Worm (Caenorhabditis elegans) whole organism, L4 larva: ENCODE data around the gene talp-3.

Experiments used
- R02D3.7 ChIP-seq: fragments of 150-350 bp; sonication (generic microtip); optimal IDR thresholded peaks from 3 replicates; lab custom pipeline; 2014; ENCODE audit warnings: missing biosample characterization, missing genetic modification characterization
- Y105C5A.15 ChIP-seq: fragments of 200-800 bp; sonication (Bioruptor generic); IDR thresholded peaks from 2 replicates; pipeline ENCODE4 v1.3.6; 2022; ENCODE audit warnings: missing genetic modification characterization, missing compliant biosample characterization
- Y48G9A.11 ChIP-seq: fragments of 200-800 bp; sonication (Bioruptor generic); IDR thresholded peaks from 2 replicates; pipeline ENCODE4 v1.3.6; 2022; ENCODE audit warnings: missing genetic modification reagents, missing genetic modification characterization, missing compliant biosample characterization
- ZK337.2 ChIP-seq: fragments of 200-800 bp; sonication (Bioruptor generic); IDR thresholded peaks from 2 replicates; pipeline ENCODE4 v1.3.6; 2022; ENCODE audit warnings: missing genetic modification reagents, missing genetic modification characterization, missing compliant biosample characterization
- aha-1 ChIP-seq: fragments of 150-350 bp; peaks from one replicate; lab custom pipeline; 2014; ENCODE audit warnings: missing biosample characterization, missing genetic modification characterization
- aly-2 ChIP-seq: sonication (generic microtip); optimal IDR thresholded peaks from 2 replicates; lab custom pipeline; 2018; ENCODE audit warnings: missing biosample characterization, missing genetic modification characterization
- ceh-20 ChIP-seq: fragments of 200-800 bp; sonication (Bioruptor generic); IDR thresholded peaks from 2 replicates; pipeline ENCODE4 v1.3.6; 2022; ENCODE audit warnings: missing genetic modification reagents, missing genetic modification characterization, missing compliant biosample characterization
- ceh-28 ChIP-seq: fragments of 150-350 bp; optimal IDR thresholded peaks from 2 replicates; lab custom pipeline; 2014; ENCODE audit warnings: missing biosample characterization, missing genetic modification reagents, missing genetic modification characterization
- ceh-44 ChIP-seq: fragments of 200-800 bp; sonication (Bioruptor generic); IDR thresholded peaks from 2 replicates; pipeline ENCODE4 v1.3.6; 2022; ENCODE audit warnings: missing genetic modification reagents, missing genetic modification characterization, missing compliant biosample characterization
- daf-12 ChIP-seq: fragments of 150-350 bp; optimal IDR thresholded peaks from 2 replicates; lab custom pipeline; 2014; ENCODE audit warnings: missing biosample characterization, missing genetic modification reagents, missing genetic modification characterization
- daf-16 ChIP-seq, 3 experiments: sonication (generic microtip); optimal IDR thresholded peaks; 2 replicates each; lab custom pipeline; 2016 to 2017; ENCODE audit warnings: missing genetic modification characterization in 3 of 3, missing genetic modification reagents in 3 of 3, mild to moderate bottlenecking in 2 of 3, missing compliant biosample characterization in 2 of 3, missing biosample characterization in 1 of 3, moderate library complexity in 1 of 3
- dmd-6 ChIP-seq: fragments of 200-800 bp; sonication (Bioruptor generic); IDR thresholded peaks from 2 replicates; pipeline ENCODE4 v1.3.6; 2022; ENCODE audit warnings: missing genetic modification reagents, missing genetic modification characterization, missing compliant biosample characterization
- dpl-1 ChIP-seq: fragments of 150-350 bp; optimal IDR thresholded peaks from 2 replicates; lab custom pipeline; 2014; ENCODE audit warnings: missing biosample characterization, missing genetic modification reagents, missing genetic modification characterization
- dve-1 ChIP-seq: sonication (generic microtip); optimal IDR thresholded peaks from 2 replicates; lab custom pipeline; 2017; ENCODE audit warnings: antibody characterized with exemption, mild to moderate bottlenecking, missing genetic modification characterization, missing compliant biosample characterization; ENCODE audit not compliant: insufficient read depth
- egl-43 ChIP-seq: fragments of 200-800 bp; sonication (Bioruptor generic); IDR thresholded peaks from 2 replicates; pipeline ENCODE4 v1.3.6; 2022; ENCODE audit warnings: missing genetic modification reagents, missing genetic modification characterization, missing compliant biosample characterization
- fos-1 ChIP-seq: fragments of 150-350 bp; optimal IDR thresholded peaks from 2 replicates; lab custom pipeline; 2014; ENCODE audit warnings: missing biosample characterization, missing genetic modification characterization
- hlh-30 ChIP-seq: sonication (generic microtip); optimal IDR thresholded peaks from 2 replicates; lab custom pipeline; 2017; ENCODE audit warnings: antibody characterized with exemption, mild to moderate bottlenecking, missing genetic modification characterization, missing compliant biosample characterization; ENCODE audit not compliant: insufficient read depth
- madf-5 ChIP-seq, 2 experiments: fragments of 200-800 bp; sonication (Bioruptor generic); IDR thresholded peaks; 2 replicates each; pipeline ENCODE4 v1.3.6; 2022; ENCODE audit warnings: missing compliant biosample characterization in 2 of 2, missing genetic modification characterization in 2 of 2
- mdl-1 ChIP-seq, 2 experiments: fragments of 150-350 bp in 1 of 2; sonication (generic microtip) in 1 of 2; optimal IDR thresholded peaks; 2 replicates each; lab custom pipeline; 2014 to 2017; ENCODE audit warnings: missing biosample characterization in 2 of 2, missing genetic modification characterization in 2 of 2
- mep-1 ChIP-seq: fragments of 150-350 bp; sonication (generic microtip); optimal IDR thresholded peaks from 3 replicates; lab custom pipeline; 2014; ENCODE audit warnings: missing biosample characterization, missing genetic modification characterization
- mxl-2 ChIP-seq: fragments of 200-800 bp; sonication (Bioruptor generic); conservative IDR thresholded peaks from 2 replicates; pipeline ENCODE4 v1.3.6; 2022; ENCODE audit warnings: missing genetic modification reagents, missing genetic modification characterization, missing compliant biosample characterization
- mxl-3 ChIP-seq: fragments of 200-800 bp; sonication (Bioruptor generic); optimal IDR thresholded peaks from 2 replicates; lab custom pipeline; 2018; ENCODE audit warnings: mild to moderate bottlenecking, missing genetic modification characterization, missing compliant biosample characterization
- nhr-25 ChIP-seq: sonication (generic microtip); optimal IDR thresholded peaks from 2 replicates; lab custom pipeline; 2017; ENCODE audit warnings: missing genetic modification characterization, mild to moderate bottlenecking, missing compliant biosample characterization, antibody characterized with exemption, moderate library complexity, borderline replicate concordance; ENCODE audit not compliant: insufficient read depth
- nhr-28 ChIP-seq: fragments of 150-350 bp; optimal IDR thresholded peaks from 2 replicates; lab custom pipeline; 2014; ENCODE audit warnings: missing biosample characterization, missing genetic modification characterization
- nhr-41 ChIP-seq: fragments of 200-800 bp; sonication (Bioruptor generic); IDR thresholded peaks from 2 replicates; pipeline ENCODE4 v1.3.6; 2022; ENCODE audit warnings: missing genetic modification reagents, missing genetic modification characterization, missing compliant biosample characterization
- nhr-6 ChIP-seq: fragments of 150-350 bp; optimal IDR thresholded peaks from 2 replicates; lab custom pipeline; 2014; ENCODE audit warnings: missing biosample characterization, missing genetic modification characterization
- nhr-77 ChIP-seq: fragments of 150-350 bp; optimal IDR thresholded peaks from 2 replicates; lab custom pipeline; 2014; ENCODE audit warnings: missing biosample characterization, missing genetic modification characterization
- pha-4 ChIP-seq, 2 experiments: fragments of 150-350 bp in 1 of 2; fragments of 200-800 bp in 1 of 2; sonication (Bioruptor generic) in 1 of 2; IDR thresholded peaks in 1 of 2; optimal IDR thresholded peaks in 1 of 2; 2 replicates each; pipeline versions ENCODE4 v1.3.6 to Lab custom; 2014 to 2022; ENCODE audit warnings: missing genetic modification characterization in 2 of 2, missing genetic modification reagents in 2 of 2, missing biosample characterization in 1 of 2, missing compliant biosample characterization in 1 of 2
- rbr-2 ChIP-seq: sonication (generic microtip); optimal IDR thresholded peaks from 2 replicates; lab custom pipeline; 2016; ENCODE audit warnings: missing genotype, missing genetic modification characterization, missing compliant biosample characterization
- saeg-2 ChIP-seq: fragments of 200-800 bp; sonication (Bioruptor generic); IDR thresholded peaks from 2 replicates; pipeline ENCODE4 v1.3.6; 2022; ENCODE audit warnings: missing genetic modification reagents, missing genetic modification characterization, missing compliant biosample characterization
- sdz-12 ChIP-seq: fragments of 200-800 bp; sonication (Bioruptor generic); optimal IDR thresholded peaks from 2 replicates; lab custom pipeline; 2018; ENCODE audit warnings: mild to moderate bottlenecking, missing genetic modification characterization, missing compliant biosample characterization
- skn-1 ChIP-seq: fragments of 150-350 bp; optimal IDR thresholded peaks from 2 replicates; lab custom pipeline; 2014; ENCODE audit warnings: missing biosample characterization, missing genetic modification characterization
- snpc-1.2 ChIP-seq: fragments of 200-800 bp; sonication (Bioruptor generic); IDR thresholded peaks from 2 replicates; pipeline ENCODE4 v1.3.6; 2022; ENCODE audit warnings: missing genetic modification reagents, missing genetic modification characterization, missing compliant biosample characterization
- spr-1 ChIP-seq: sonication (generic microtip); optimal IDR thresholded peaks from 2 replicates; lab custom pipeline; 2016; ENCODE audit warnings: mild to moderate bottlenecking, missing genetic modification characterization, missing compliant biosample characterization
- spr-3 ChIP-seq: fragments of 200-800 bp; sonication (Bioruptor generic); optimal IDR thresholded peaks from 2 replicates; lab custom pipeline; 2018; ENCODE audit warnings: mild to moderate bottlenecking, missing genetic modification characterization, missing compliant biosample characterization
- unc-62 ChIP-seq, 3 experiments: fragments of 150-350 bp in 1 of 3; sonication (generic microtip); optimal IDR thresholded peaks in 2 of 3; peaks in 1 of 3; 1 replicate in 1 of 3; 2 replicates in 2 of 3; lab custom pipeline; 2014 to 2017; ENCODE audit warnings: missing biosample characterization in 3 of 3, missing genetic modification characterization in 3 of 3, missing genetic modification reagents in 3 of 3, missing genotype in 1 of 3
- vab-7 ChIP-seq: fragments of 200-800 bp; sonication (Bioruptor generic); IDR thresholded peaks from 2 replicates; pipeline ENCODE4 v1.3.6; 2022; ENCODE audit warnings: missing genetic modification reagents, missing genetic modification characterization, missing compliant biosample characterization
- zag-1 ChIP-seq: fragments of 150-350 bp; optimal IDR thresholded peaks from 2 replicates; lab custom pipeline; 2014; ENCODE audit warnings: missing biosample characterization, missing genetic modification characterization
- zip-11 ChIP-seq: fragments of 200-800 bp; sonication (Bioruptor generic); IDR thresholded peaks from 2 replicates; pipeline ENCODE4 v1.3.6; 2022; ENCODE audit warnings: missing genetic modification characterization, missing compliant biosample characterization
- ztf-11 ChIP-seq: fragments of 150-350 bp; optimal IDR thresholded peaks from 2 replicates; lab custom pipeline; 2014; ENCODE audit warnings: missing biosample characterization, missing genetic modification characterization

Gene talp-3

DNA sequence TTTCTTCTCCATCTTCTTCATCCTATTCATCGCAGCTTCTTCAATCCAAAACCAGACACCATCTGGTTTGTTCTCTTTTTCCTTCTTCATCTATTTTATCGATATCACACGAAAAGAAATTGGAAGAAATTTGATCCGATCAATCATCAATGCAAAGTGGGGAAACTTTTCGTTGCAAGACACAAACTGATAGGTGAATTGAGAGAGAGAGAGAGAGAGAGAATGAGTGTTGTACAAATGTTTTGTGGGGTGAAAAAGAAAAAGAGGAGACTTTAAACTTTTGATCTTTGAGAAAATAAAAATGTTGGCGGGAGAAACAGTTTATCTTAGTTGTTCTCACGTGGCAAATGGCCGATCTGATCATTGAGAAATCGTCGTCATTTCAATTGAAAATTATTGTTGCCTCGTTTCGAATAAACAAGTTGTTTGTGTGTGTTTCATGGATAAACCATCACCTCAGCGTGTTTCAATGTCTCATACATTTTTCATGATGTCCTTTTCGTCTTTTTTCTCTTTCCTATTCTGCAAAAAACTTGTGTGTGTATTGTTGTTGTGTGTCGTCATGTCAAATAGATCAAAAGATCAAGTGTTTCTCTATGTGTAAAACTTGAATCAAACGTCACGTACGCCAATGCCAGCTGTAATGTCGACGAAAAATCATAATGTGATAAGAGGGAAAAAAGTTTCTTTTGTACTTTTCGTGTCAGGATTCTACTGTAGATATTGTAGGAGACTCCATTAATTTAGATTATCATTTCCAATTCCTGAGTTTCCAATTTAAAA, 40.4 kb downstream of the talp-3 start (continued):
- no peak for TF ChIP-seq ceh-44 (GFP tag; lab: Robert Waterston, UW)
- no peak for TF ChIP-seq mxl-2 (GFP tag; lab: Robert Waterston, UW)
- TF ChIP-seq nhr-77 (tag; lab: Kevin White, UChicago) = peak; percentile 51
- TF ChIP-seq zip-11 (GFP tag; lab: Robert Waterston, UW) = no peak
- TF ChIP-seq dmd-6 (GFP tag; lab: Robert Waterston, UW) = peak; percentile 90
- no peak for TF ChIP-seq Y105C5A.15 (GFP tag; lab: Robert Waterston, UW)
- TF ChIP-seq ztf-11 (tag; lab: Kevin White, UChicago) = no peak
- TF ChIP-seq nhr-41 (GFP tag; lab: Robert Waterston, UW) = no peak
- TF ChIP-seq pha-4 (GFP tag; IDR thresholded peaks at IDR 0.05; lab: Robert Waterston, UW) = no peak
- peak; percentile 35 for TF ChIP-seq pha-4 (tag; optimal IDR thresholded peaks at IDR 0.05; lab: Kevin White, UChicago)

ce11 chrIV:14611892-14612497, 41.2 kb downstream of the talp-3 start:
- no peak for TF ChIP-seq madf-5 (GFP tag; IDR thresholded peaks at IDR 0.05; lab: Robert Waterston, UW)
- peak in 1 of 2 experiments; percentile 95 for TF ChIP-seq unc-62 (GFP tag; optimal IDR thresholded peaks at IDR 0.05 in 1 of 2; lab: Kevin White, UChicago)
- no peak for TF ChIP-seq unc-62 (tag; optimal IDR thresholded peaks at IDR 0.05; lab: Kevin White, UChicago)
- no peak for TF ChIP-seq ZK337.2 (GFP tag; lab: Robert Waterston, UW)
- peak; percentile 81 for TF ChIP-seq hlh-30
- no peak for TF ChIP-seq sdz-12 (GFP tag; lab: Kevin White, UChicago)
- TF ChIP-seq aly-2 (tag; lab: Kevin White, UChicago) = no peak
- TF ChIP-seq dve-1 (tag; lab: Kevin White, UChicago) = no peak
- TF ChIP-seq nhr-25 = peak; percentile 53
- TF ChIP-seq dpl-1 (GFP tag; lab: Kevin White, UChicago) = no peak
- TF ChIP-seq snpc-1.2 = no peak
- 0 out of 2 replicates have a peak, but pooled peaks have one; percentile 5 for TF ChIP-seq dmd-6 (GFP tag; lab: Robert Waterston, UW)
- TF ChIP-seq nhr-6 (tag; lab: Kevin White, UChicago) = no peak
- no peak for TF ChIP-seq daf-12
- TF ChIP-seq aha-1 (tag; lab: Kevin White, UChicago) = peak; percentile 75
- TF ChIP-seq ceh-28 = no peak

DNA sequence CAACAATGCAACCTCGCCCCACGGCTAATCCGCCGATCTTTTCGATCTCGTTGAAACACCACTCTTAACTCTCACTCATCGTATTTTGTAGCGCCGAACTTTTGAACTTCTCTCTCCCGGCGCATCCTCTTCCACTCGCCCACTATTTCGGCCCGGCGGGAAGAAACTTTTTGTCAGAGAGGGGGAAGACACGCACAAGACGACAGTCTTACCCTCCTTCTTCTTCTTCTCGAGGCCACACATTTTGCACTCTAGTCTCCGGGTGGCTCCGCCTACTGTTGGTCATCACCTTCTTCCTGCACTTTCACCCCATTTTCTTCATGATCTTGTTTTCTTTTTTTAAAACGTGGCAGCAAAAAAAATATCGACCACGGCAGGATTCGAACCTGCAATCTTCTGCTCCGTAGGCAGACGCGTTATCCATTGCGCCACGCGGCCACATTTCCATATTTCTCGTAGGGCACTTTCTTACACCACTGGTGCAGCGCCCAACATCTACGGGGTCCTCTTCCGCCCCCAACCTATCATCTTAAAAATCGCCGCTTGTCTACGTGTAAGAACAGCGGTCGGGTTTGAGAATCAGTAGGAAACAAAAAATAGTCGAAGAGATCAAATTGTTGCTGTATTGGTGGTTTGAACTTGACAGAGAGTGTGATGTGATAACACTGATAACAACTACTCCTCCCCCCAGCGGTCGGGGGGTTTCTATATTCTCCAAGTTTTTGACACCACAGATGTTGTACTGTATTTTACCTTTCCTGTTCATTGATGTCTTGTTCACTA, 42.0 kb downstream of the talp-3 start:
- TF ChIP-seq spr-1 (no peak), rbr-2 (peak; percentile 6), mep-1 (tag; lab: Kevin White, UChicago) (peak; percentile 73), mxl-3 (peak; percentile 60), Y105C5A.15 (GFP tag; lab: Robert Waterston, UW) (0 out of 2 replicates have a peak, but pooled peaks have one; percentile 52), mdl-1 (tag; optimal IDR thresholded peaks at IDR 0.05; lab: Kevin White, UChicago) (peak; percentile 21 to 58), vab-7 (GFP tag; lab: Robert Waterston, UW) (0 out of 2 replicates have a peak, but pooled peaks have one; percentile 14), Y48G9A.11 (GFP tag; lab: Robert Waterston, UW) (no peak), ZK337.2 (GFP tag; lab: Robert Waterston, UW) (no peak), zag-1 (no peak), nhr-28 (tag; lab: Kevin White, UChicago) (peak; percentile 99), egl-43 (GFP tag; lab: Robert Waterston, UW) (0 out of 2 replicates have a peak, but pooled peaks have one; percentile 27), ceh-20 (GFP tag; lab: Robert Waterston, UW) (no peak), fos-1 (tag; lab: Kevin White, UChicago) (no peak), snpc-1.2 (peak; percentile 99), spr-3 (GFP tag; lab: Kevin White, UChicago) (no peak), unc-62 (GFP tag; optimal IDR thresholded peaks at IDR 0.05 in 1 of 2; lab: Kevin White, UChicago) (peak in 1 of 2 experiments; percentile 24), unc-62 (tag; optimal IDR thresholded peaks at IDR 0.05; lab: Kevin White, UChicago) (no peak), saeg-2 (GFP tag; lab: Robert Waterston, UW) (no peak), R02D3.7 (tag; lab: Kevin White, UChicago) (no peak), daf-16 (GFP tag; optimal IDR thresholded peaks at IDR 0.05; lab: Kevin White, UChicago) (peak; percentile 47 to 51), daf-16 (tag; optimal IDR thresholded peaks at IDR 0.05; lab: Kevin White, UChicago) (peak; percentile 80), dmd-6 (GFP tag; lab: Robert Waterston, UW) (peak; percentile 95), skn-1 (tag; lab: Kevin White, UChicago) (no peak), nhr-25 (peak; percentile 75)
